Worm (Caenorhabditis elegans) whole organism, late embryonic: ENCODE data around the gene ugt-63.

Experiments
- C08G9.2 ChIP-seq: sonication (generic microtip); optimal IDR thresholded peaks from 2 replicates; lab custom pipeline; 2016; ENCODE audit warnings: mild to moderate bottlenecking, missing genetic modification characterization, moderate library complexity, missing compliant biosample characterization
- C38D4.7 ChIP-seq: fragments of 200-800 bp; sonication (Bioruptor generic); optimal IDR thresholded peaks from 2 replicates; lab custom pipeline; 2018; ENCODE audit warnings: mild to moderate bottlenecking, missing genetic modification characterization, moderate library complexity, missing compliant biosample characterization
- F13H6.1 ChIP-seq: sonication (generic microtip); optimal IDR thresholded peaks from 2 replicates; lab custom pipeline; 2016; ENCODE audit warnings: missing genetic modification characterization, missing compliant biosample characterization
- K02D7.2 ChIP-seq: sonication (generic microtip); optimal IDR thresholded peaks from 2 replicates; lab custom pipeline; 2017; ENCODE audit warnings: mild to moderate bottlenecking, missing genetic modification characterization, missing compliant biosample characterization
- Y22D7AL.16 ChIP-seq: sonication (generic microtip); optimal IDR thresholded peaks from 2 replicates; lab custom pipeline; 2016; ENCODE audit warnings: missing genetic modification characterization, missing compliant biosample characterization
- ahr-1 ChIP-seq: sonication (generic microtip); optimal IDR thresholded peaks from 2 replicates; lab custom pipeline; 2016; ENCODE audit warnings: missing genetic modification characterization, missing compliant biosample characterization
- ceh-14 ChIP-seq: sonication (generic microtip); optimal IDR thresholded peaks from 2 replicates; lab custom pipeline; 2016; ENCODE audit warnings: missing genotype, missing genetic modification characterization, missing compliant biosample characterization
- ceh-22 ChIP-seq: sonication (generic microtip); optimal IDR thresholded peaks from 2 replicates; lab custom pipeline; 2017; ENCODE audit warnings: missing biosample characterization, missing genetic modification characterization
- ceh-24 ChIP-seq: sonication (generic microtip); optimal IDR thresholded peaks from 2 replicates; lab custom pipeline; 2016; ENCODE audit warnings: mild to moderate bottlenecking, missing genetic modification characterization, missing compliant biosample characterization
- ceh-6 ChIP-seq: fragments of 200-800 bp; sonication (Bioruptor generic); optimal IDR thresholded peaks from 2 replicates; lab custom pipeline; 2018; ENCODE audit warnings: mild to moderate bottlenecking, missing genetic modification characterization, missing compliant biosample characterization
- ceh-9 ChIP-seq: sonication (generic microtip); optimal IDR thresholded peaks from 2 replicates; lab custom pipeline; 2016; ENCODE audit warnings: mild to moderate bottlenecking, missing genetic modification characterization, inconsistent platforms, missing compliant biosample characterization
- dve-1 ChIP-seq: sonication (generic microtip); optimal IDR thresholded peaks from 2 replicates; lab custom pipeline; 2017; ENCODE audit warnings: antibody characterized with exemption, mild to moderate bottlenecking, missing genetic modification characterization, missing compliant biosample characterization
- elt-4 ChIP-seq: sonication (generic microtip); optimal IDR thresholded peaks from 2 replicates; lab custom pipeline; 2016; ENCODE audit warnings: missing genetic modification characterization, missing compliant biosample characterization
- ets-4 ChIP-seq: sonication (generic microtip); optimal IDR thresholded peaks from 2 replicates; lab custom pipeline; 2016; ENCODE audit warnings: missing genetic modification characterization, missing compliant biosample characterization
- fax-1 ChIP-seq: sonication (generic microtip); optimal IDR thresholded peaks from 2 replicates; lab custom pipeline; 2016; ENCODE audit warnings: missing genotype, missing genetic modification characterization, missing compliant biosample characterization
- fkh-10 ChIP-seq: fragments of 150-350 bp; optimal IDR thresholded peaks from 2 replicates; lab custom pipeline; 2014; ENCODE audit warnings: missing biosample characterization, missing genetic modification reagents, missing genetic modification characterization
- fkh-6 ChIP-seq: sonication (generic microtip); optimal IDR thresholded peaks from 2 replicates; lab custom pipeline; 2016; ENCODE audit warnings: missing genetic modification characterization, missing compliant biosample characterization
- lim-6 ChIP-seq: sonication (generic microtip); optimal IDR thresholded peaks from 2 replicates; lab custom pipeline; 2016; ENCODE audit warnings: missing genetic modification characterization, missing compliant biosample characterization
- lin-11 ChIP-seq: fragments of 200-800 bp; sonication (Bioruptor generic); optimal IDR thresholded peaks from 2 replicates; lab custom pipeline; 2018; ENCODE audit warnings: mild to moderate bottlenecking, missing genetic modification characterization, missing compliant biosample characterization
- madf-2 ChIP-seq: sonication (generic microtip); optimal IDR thresholded peaks from 2 replicates; lab custom pipeline; 2017; ENCODE audit warnings: missing genetic modification characterization, missing compliant biosample characterization
- mec-3 ChIP-seq: sonication (generic microtip); optimal IDR thresholded peaks from 2 replicates; lab custom pipeline; 2016; ENCODE audit warnings: borderline replicate concordance, missing genetic modification characterization, missing compliant biosample characterization
- nfya-1 ChIP-seq: sonication (generic microtip); optimal IDR thresholded peaks from 2 replicates; lab custom pipeline; 2017; ENCODE audit warnings: missing genetic modification characterization, mild to moderate bottlenecking, missing compliant biosample characterization, antibody characterized with exemption, moderate library complexity
- nhr-11 ChIP-seq: fragments of 150-350 bp; optimal IDR thresholded peaks from 2 replicates; lab custom pipeline; 2014; ENCODE audit warnings: missing biosample characterization, missing genetic modification characterization
- npax-4 ChIP-seq: sonication (generic microtip); optimal IDR thresholded peaks from 2 replicates; lab custom pipeline; 2016; ENCODE audit warnings: missing genetic modification characterization, missing compliant biosample characterization
- odd-2 ChIP-seq: sonication (generic microtip); optimal IDR thresholded peaks from 2 replicates; lab custom pipeline; 2017; ENCODE audit warnings: antibody characterized with exemption, mild to moderate bottlenecking, missing genetic modification characterization, missing compliant biosample characterization
- pha-2 ChIP-seq: sonication (generic microtip); optimal IDR thresholded peaks from 2 replicates; lab custom pipeline; 2017; ENCODE audit warnings: mild to moderate bottlenecking, missing genetic modification characterization, missing compliant biosample characterization
- pha-4 ChIP-seq: fragments of 150-350 bp; optimal IDR thresholded peaks from 2 replicates; lab custom pipeline; 2018; ENCODE audit warnings: missing biosample characterization, missing genetic modification reagents, missing genetic modification characterization
- pqm-1 ChIP-seq: sonication (generic microtip); optimal IDR thresholded peaks from 2 replicates; lab custom pipeline; 2016; ENCODE audit warnings: missing genetic modification characterization, missing compliant biosample characterization
- pros-1 ChIP-seq: fragments of 150-350 bp; optimal IDR thresholded peaks from 2 replicates; lab custom pipeline; 2014; ENCODE audit warnings: missing biosample characterization, missing genetic modification reagents, missing genetic modification characterization
- ref-2 ChIP-seq: sonication (generic microtip); optimal IDR thresholded peaks from 2 replicates; lab custom pipeline; 2016; ENCODE audit warnings: missing genetic modification characterization, missing compliant biosample characterization
- rnt-1 ChIP-seq: sonication (generic microtip); optimal IDR thresholded peaks from 2 replicates; lab custom pipeline; 2016; ENCODE audit warnings: missing genetic modification characterization, missing compliant biosample characterization
- sdc-2 ChIP-seq: sonication (generic microtip); optimal IDR thresholded peaks from 2 replicates; lab custom pipeline; 2016; ENCODE audit warnings: missing genotype, missing genetic modification characterization, missing compliant biosample characterization
- sox-2 ChIP-seq: fragments of 200-800 bp; sonication (Bioruptor generic); IDR thresholded peaks from 2 replicates; pipeline ENCODE4 v1.3.6; 2022; ENCODE audit warnings: missing genetic modification reagents, missing genetic modification characterization, missing compliant biosample characterization
- tbx-2 ChIP-seq: sonication (generic microtip); optimal IDR thresholded peaks from 2 replicates; lab custom pipeline; 2016; ENCODE audit warnings: missing genetic modification characterization, missing compliant biosample characterization
- tbx-7 ChIP-seq: sonication (generic microtip); optimal IDR thresholded peaks from 2 replicates; lab custom pipeline; 2016; ENCODE audit warnings: missing genotype, missing genetic modification characterization, missing compliant biosample characterization
- ttx-3 ChIP-seq: sonication (generic microtip); optimal IDR thresholded peaks from 2 replicates; lab custom pipeline; 2016; ENCODE audit warnings: missing genetic modification reagents, missing genetic modification characterization, missing compliant biosample characterization
- unc-42 ChIP-seq: sonication (generic microtip); optimal IDR thresholded peaks from 2 replicates; lab custom pipeline; 2016; ENCODE audit warnings: missing genotype, missing genetic modification characterization, missing compliant biosample characterization
- unc-86 ChIP-seq: sonication (generic microtip); optimal IDR thresholded peaks from 2 replicates; lab custom pipeline; 2016; ENCODE audit warnings: missing genetic modification characterization, missing compliant biosample characterization

ugt-63 gene

DNA sequence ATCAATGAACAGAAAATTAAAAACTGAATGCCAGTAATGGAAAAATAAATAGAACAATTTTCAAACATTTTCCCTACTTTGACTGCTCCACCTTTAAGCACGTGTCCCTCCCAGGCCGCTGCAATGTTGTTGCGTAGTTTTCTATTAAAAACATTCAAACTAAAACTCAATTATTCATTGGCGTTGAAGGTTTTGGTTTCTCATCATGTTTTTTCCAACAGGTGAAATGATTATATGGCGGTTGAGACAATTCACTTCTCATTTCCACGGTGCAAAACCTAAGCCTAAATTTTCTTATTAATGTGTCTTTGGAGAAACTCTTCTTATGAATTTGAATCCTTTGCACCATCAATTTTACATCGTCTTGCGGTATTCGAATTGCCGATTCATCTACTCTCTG, 40.3 kb upstream of the ugt-63 start, which contains the start of gene srh-130:
Gene srh-130 (plus strand): TSS at position 301 of the 400 bp plus-strand sequence.
- no peak for TF ChIP-seq unc-86 (tag; lab: Kevin White, UChicago)
- TF ChIP-seq C38D4.7 (GFP tag; lab: Kevin White, UChicago), result no peak
- TF ChIP-seq nfya-1 (tag; lab: Kevin White, UChicago), result no peak
- TF ChIP-seq fkh-6 (tag; lab: Kevin White, UChicago), result no peak

DNA sequence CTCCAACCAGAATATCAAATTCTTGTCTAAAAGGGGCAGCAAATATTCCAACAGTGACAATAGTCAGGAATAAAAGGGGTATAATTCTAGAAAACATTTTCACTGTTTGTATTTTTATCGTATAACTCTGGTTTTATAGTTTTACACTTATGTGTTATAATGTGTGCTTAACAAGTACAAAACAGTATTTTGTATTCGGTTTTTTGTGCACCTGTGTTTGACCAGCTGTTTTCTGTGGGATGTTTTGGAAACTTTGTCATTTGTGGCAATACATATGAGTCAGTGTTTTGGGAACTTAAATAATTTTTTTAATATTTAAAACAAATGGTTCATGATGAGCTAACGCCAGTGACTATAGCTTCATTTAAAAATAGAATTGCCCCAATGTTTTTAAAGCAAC, 35.8 kb upstream of the ugt-63 start, which contains the start of gene F14F9.6:
Gene F14F9.6 (minus strand): TSS at position 101 of the 400 bp plus-strand sequence.
- no peak for TF ChIP-seq ceh-24 (tag; lab: Kevin White, UChicago)
- no peak for TF ChIP-seq sox-2 (GFP tag; lab: Robert Waterston, UW)
- TF ChIP-seq pros-1, result no peak
- no peak for TF ChIP-seq lin-11 (tag; lab: Kevin White, UChicago)

ce11 chrV:5144541-5144940, 34.0 kb upstream of the ugt-63 start, which contains the start of gene F14F9.2:
TSS of gene F14F9.2 (plus strand) at chrV:5144841.
- TF ChIP-seq unc-42 (no peak), fkh-10 (GFP tag; lab: Kevin White, UChicago) (no peak), pros-1 (no peak), pqm-1 (tag; lab: Kevin White, UChicago) (no peak), ceh-22 (no peak)

DNA sequence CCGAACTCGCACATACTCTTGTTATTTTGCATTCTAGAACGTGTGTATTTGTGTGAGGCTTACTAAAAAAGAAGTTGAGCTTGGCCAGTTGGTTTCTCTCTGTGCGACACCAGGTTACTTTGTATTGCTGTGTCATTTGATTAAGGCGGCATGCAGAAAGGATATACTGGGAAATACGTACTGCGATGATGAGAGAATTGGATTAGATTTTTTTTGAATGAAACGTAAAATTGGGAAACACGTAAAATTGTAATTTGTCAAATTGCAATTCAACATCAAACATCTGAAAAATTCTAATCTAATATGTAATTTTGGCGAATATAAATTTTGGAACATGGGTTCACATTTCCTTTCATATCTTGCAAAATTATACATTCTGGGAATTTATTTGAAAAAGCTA, 33.2 kb upstream of the ugt-63 start, which contains the start of gene srh-129:
Gene srh-129 (minus strand): TSS at position 101 of the 400 bp plus-strand sequence.
- TF ChIP-seq ceh-6 (no peak), K02D7.2 (no peak), rnt-1 (tag; lab: Kevin White, UChicago) (no peak), Y22D7AL.16 (no peak), ets-4 (tag; lab: Kevin White, UChicago) (no peak), fkh-10 (GFP tag; lab: Kevin White, UChicago) (no peak), C08G9.2 (no peak), sdc-2 (no peak), ahr-1 (tag; lab: Kevin White, UChicago) (no peak), pros-1 (no peak), pha-4 (tag; lab: Kevin White, UChicago) (no peak), C38D4.7 (GFP tag; lab: Kevin White, UChicago) (no peak)

DNA sequence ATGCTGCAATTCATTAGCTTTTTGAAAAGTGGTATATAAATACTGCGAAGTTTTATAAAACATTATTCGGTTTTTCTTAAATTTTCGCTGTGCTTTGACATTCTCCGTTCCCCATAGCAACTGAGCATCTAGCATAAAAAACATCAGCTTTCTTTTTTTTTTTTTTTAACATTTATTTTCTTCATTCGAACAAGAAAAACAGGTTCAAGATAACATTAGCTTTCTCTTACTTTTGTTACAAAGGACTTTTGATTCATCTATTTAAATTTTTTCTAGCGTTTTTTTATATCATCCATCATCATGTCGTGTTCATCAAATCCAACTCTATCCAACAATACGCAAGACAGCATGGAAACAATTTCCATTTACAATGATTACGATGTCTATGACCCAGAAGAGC, 27.3 kb upstream of the ugt-63 start, which contains the start of gene F14F9.3:
Gene F14F9.3 (plus strand): TSS at position 301 of the 400 bp plus-strand sequence.
- TF ChIP-seq fax-1 (tag; lab: Kevin White, UChicago), result no peak
- no peak for TF ChIP-seq tbx-7 (tag; lab: Kevin White, UChicago)

ce11 chrV:5132441-5132840, 21.9 kb upstream of the ugt-63 start, which contains the start of gene F14F9.4:
TSS of gene F14F9.4 (plus strand) at chrV:5132741.
- TF ChIP-seq ref-2 (no peak), lim-6 (no peak), nfya-1 (tag; lab: Kevin White, UChicago) (no peak), odd-2 (tag; lab: Kevin White, UChicago) (no peak), madf-2 (no peak), tbx-2 (no peak), ttx-3 (no peak), pha-2 (tag; lab: Kevin White, UChicago) (no peak), F13H6.1 (tag; lab: Kevin White, UChicago) (no peak), elt-4 (tag; lab: Kevin White, UChicago) (no peak), nhr-11 (tag; lab: Kevin White, UChicago) (no peak), mec-3 (no peak), ceh-14 (tag; lab: Kevin White, UChicago) (no peak), ceh-9 (no peak), npax-4 (tag; lab: Kevin White, UChicago) (no peak), pqm-1 (tag; lab: Kevin White, UChicago) (no peak), fkh-6 (tag; lab: Kevin White, UChicago) (no peak), dve-1 (no peak), unc-42 (no peak)
